Worm (Caenorhabditis elegans) whole organism, L1 larva: Measurements from ENCODE around the gene frpr-2.

ENCODE experiments used
- C04F5.9 ChIP-seq: sonication (generic microtip); optimal IDR thresholded peaks from 2 replicates; lab custom pipeline; 2016; ENCODE audit warnings: missing genetic modification characterization, missing compliant biosample characterization
- C16A3.4 ChIP-seq: fragments of 150-350 bp; optimal IDR thresholded peaks from 2 replicates; lab custom pipeline; 2014; ENCODE audit warnings: missing biosample characterization, missing genetic modification characterization
- F16B12.6 ChIP-seq: fragments of 150-350 bp; optimal IDR thresholded peaks from 2 replicates; lab custom pipeline; 2014; ENCODE audit warnings: missing biosample characterization, missing genetic modification characterization
- Y116A8C.19 ChIP-seq: sonication (generic microtip); optimal IDR thresholded peaks from 2 replicates; lab custom pipeline; 2016; ENCODE audit warnings: missing compliant biosample characterization, missing genetic modification characterization, borderline replicate concordance
- alr-1 ChIP-seq: fragments of 200-800 bp; sonication (Bioruptor generic); optimal IDR thresholded peaks from 2 replicates; lab custom pipeline; 2018; ENCODE audit warnings: borderline replicate concordance, mild to moderate bottlenecking, missing genetic modification characterization, missing compliant biosample characterization
- aly-2 ChIP-seq: fragments of 150-350 bp; optimal IDR thresholded peaks from 2 replicates; lab custom pipeline; 2014; ENCODE audit warnings: missing biosample characterization, missing genetic modification characterization
- ama-1 ChIP-seq: fragments of 150-350 bp; optimal IDR thresholded peaks from 2 replicates; lab custom pipeline; 2014
- blmp-1 ChIP-seq: fragments of 150-350 bp; optimal IDR thresholded peaks from 2 replicates; lab custom pipeline; 2014; ENCODE audit warnings: missing biosample characterization, missing genetic modification characterization
- ceh-63 ChIP-seq: fragments of 200-800 bp; sonication (Bioruptor generic); optimal IDR thresholded peaks from 2 replicates; lab custom pipeline; 2018; ENCODE audit warnings: mild to moderate bottlenecking, missing genetic modification characterization, missing compliant biosample characterization
- ceh-8 ChIP-seq: fragments of 200-800 bp; sonication (Bioruptor generic); optimal IDR thresholded peaks from 2 replicates; lab custom pipeline; 2018; ENCODE audit warnings: mild to moderate bottlenecking, missing genetic modification characterization, moderate library complexity, missing compliant biosample characterization
- ceh-82 ChIP-seq, 3 experiments: fragments of 150-350 bp in 1 of 3; sonication (generic microtip) in 2 of 3; optimal IDR thresholded peaks; 2 replicates each; lab custom pipeline; 2014 to 2017; ENCODE audit warnings: missing biosample characterization in 3 of 3, missing genetic modification characterization in 3 of 3
- ceh-90 ChIP-seq: sonication (generic microtip); optimal IDR thresholded peaks from 2 replicates; lab custom pipeline; 2016; ENCODE audit warnings: missing genetic modification characterization, missing compliant biosample characterization
- ces-1 ChIP-seq: fragments of 150-350 bp; optimal IDR thresholded peaks from 2 replicates; lab custom pipeline; 2014; ENCODE audit warnings: missing biosample characterization, missing genetic modification reagents, missing genetic modification characterization
- efl-1 ChIP-seq, 4 experiments: fragments of 150-350 bp; optimal IDR thresholded peaks in 3 of 4; peaks in 1 of 4; 1 replicate in 1 of 4; 2 replicates in 3 of 4; lab custom pipeline; 2014; ENCODE audit warnings: missing biosample characterization in 2 of 4, missing genetic modification characterization in 2 of 4, missing genetic modification reagents in 2 of 4
- efl-3 ChIP-seq: fragments of 200-800 bp; sonication (Bioruptor generic); optimal IDR thresholded peaks from 2 replicates; lab custom pipeline; 2018; ENCODE audit warnings: mild to moderate bottlenecking, missing genetic modification characterization, missing compliant biosample characterization
- elt-2 ChIP-seq: sonication (generic microtip); optimal IDR thresholded peaks from 2 replicates; lab custom pipeline; 2016; ENCODE audit warnings: missing genetic modification characterization, mild to moderate bottlenecking, inconsistent platforms, missing compliant biosample characterization, missing genetic modification reagents
- ets-5 ChIP-seq: fragments of 200-800 bp; sonication (Bioruptor generic); IDR thresholded peaks from 2 replicates; pipeline ENCODE4 v1.3.6; 2022; ENCODE audit warnings: missing genetic modification characterization, missing compliant biosample characterization
- fkh-4 ChIP-seq: sonication (generic microtip); optimal IDR thresholded peaks from 2 replicates; lab custom pipeline; 2016; ENCODE audit warnings: missing compliant biosample characterization, missing genetic modification characterization, borderline replicate concordance
- fos-1 ChIP-seq: fragments of 150-350 bp; optimal IDR thresholded peaks from 2 replicates; lab custom pipeline; 2014; ENCODE audit warnings: missing biosample characterization, missing genetic modification characterization
- grh-1 ChIP-seq: fragments of 200-800 bp; sonication (Bioruptor generic); IDR thresholded peaks from 2 replicates; pipeline ENCODE4 v1.3.6; 2022; ENCODE audit warnings: missing genetic modification reagents, missing genetic modification characterization, missing compliant biosample characterization
- hlh-17 ChIP-seq: fragments of 200-800 bp; sonication (Bioruptor generic); optimal IDR thresholded peaks from 2 replicates; lab custom pipeline; 2018; ENCODE audit warnings: missing genetic modification characterization, mild to moderate bottlenecking, missing compliant biosample characterization, moderate library complexity, borderline replicate concordance
- hlh-4 ChIP-seq: sonication (generic microtip); optimal IDR thresholded peaks from 2 replicates; lab custom pipeline; 2016; ENCODE audit warnings: mild to moderate bottlenecking, missing genetic modification characterization, missing compliant biosample characterization
- hpl-2 ChIP-seq: fragments of 150-350 bp; optimal IDR thresholded peaks from 2 replicates; lab custom pipeline; 2014; ENCODE audit warnings: missing biosample characterization, missing genetic modification reagents, missing genetic modification characterization
- irx-1 ChIP-seq: sonication (generic microtip); optimal IDR thresholded peaks from 2 replicates; lab custom pipeline; 2016; ENCODE audit warnings: missing genetic modification characterization, missing compliant biosample characterization
- isw-1 ChIP-seq: fragments of 200-800 bp; sonication (Bioruptor generic); IDR thresholded peaks from 2 replicates; pipeline ENCODE4 v1.3.6; 2022; ENCODE audit warnings: missing genetic modification characterization, missing compliant biosample characterization
- lin-14 ChIP-seq: fragments of 200-800 bp; sonication (Bioruptor generic); optimal IDR thresholded peaks from 2 replicates; lab custom pipeline; 2018; ENCODE audit warnings: mild to moderate bottlenecking, missing genetic modification characterization, moderate library complexity, missing compliant biosample characterization
- lin-39 ChIP-seq: fragments of 150-350 bp; optimal IDR thresholded peaks from 2 replicates; lab custom pipeline; 2014; ENCODE audit warnings: missing biosample characterization, missing genetic modification reagents, missing genetic modification characterization
- lir-3 ChIP-seq: sonication (generic microtip); optimal IDR thresholded peaks from 2 replicates; lab custom pipeline; 2016; ENCODE audit warnings: mild to moderate bottlenecking, missing genetic modification characterization, moderate library complexity, missing compliant biosample characterization; ENCODE audit not compliant: poor library complexity
- lsy-2 ChIP-seq, 2 experiments: fragments of 150-350 bp; optimal IDR thresholded peaks; 2 replicates each; lab custom pipeline; 2014; ENCODE audit warnings: missing biosample characterization in 2 of 2, missing genetic modification characterization in 2 of 2
- mdl-1 ChIP-seq, 2 experiments: fragments of 150-350 bp; optimal IDR thresholded peaks; 2 replicates each; lab custom pipeline; 2014 to 2017; ENCODE audit warnings: missing biosample characterization in 2 of 2, missing genetic modification characterization in 2 of 2, inconsistent platforms in 1 of 2
- mef-2 ChIP-seq: fragments of 150-350 bp; optimal IDR thresholded peaks from 2 replicates; lab custom pipeline; 2014; ENCODE audit warnings: missing biosample characterization, missing genetic modification characterization
- nhr-12 ChIP-seq: sonication (generic microtip); optimal IDR thresholded peaks from 2 replicates; lab custom pipeline; 2017; ENCODE audit warnings: missing biosample characterization, missing genetic modification characterization
- nhr-19 ChIP-seq: fragments of 200-800 bp; sonication (Bioruptor generic); conservative IDR thresholded peaks from 2 replicates; pipeline ENCODE4 v1.3.6; 2022; ENCODE audit warnings: missing genetic modification characterization, missing compliant biosample characterization
- nhr-237 ChIP-seq: fragments of 150-350 bp; optimal IDR thresholded peaks from 2 replicates; lab custom pipeline; 2014; ENCODE audit warnings: missing biosample characterization, missing genetic modification characterization
- nhr-28 ChIP-seq: fragments of 150-350 bp; optimal IDR thresholded peaks from 2 replicates; lab custom pipeline; 2014; ENCODE audit warnings: missing biosample characterization, missing genetic modification characterization
- nhr-47 ChIP-seq: sonication (generic microtip); optimal IDR thresholded peaks from 2 replicates; lab custom pipeline; 2016; ENCODE audit warnings: mild to moderate bottlenecking, missing genetic modification characterization, moderate library complexity, missing compliant biosample characterization
- nhr-71 ChIP-seq: sonication (generic microtip); optimal IDR thresholded peaks from 2 replicates; lab custom pipeline; 2016; ENCODE audit warnings: mild to moderate bottlenecking, missing genetic modification characterization, moderate library complexity, missing compliant biosample characterization
- nhr-76 ChIP-seq: sonication (generic microtip); optimal IDR thresholded peaks from 2 replicates; lab custom pipeline; 2017; ENCODE audit warnings: missing biosample characterization, missing genetic modification characterization
- nhr-85 ChIP-seq: sonication (generic microtip); peaks from one replicate; lab custom pipeline; 2016; ENCODE audit warnings: missing genetic modification characterization, inconsistent platforms, missing compliant biosample characterization
- pag-3 ChIP-seq: sonication (generic microtip); optimal IDR thresholded peaks from 2 replicates; lab custom pipeline; 2017; ENCODE audit warnings: missing genetic modification characterization, mild to moderate bottlenecking, missing compliant biosample characterization, antibody characterized with exemption, borderline replicate concordance; ENCODE audit not compliant: insufficient read depth
- pax-3 ChIP-seq: fragments of 200-800 bp; sonication (Bioruptor generic); optimal IDR thresholded peaks from 2 replicates; lab custom pipeline; 2018; ENCODE audit warnings: mild to moderate bottlenecking, missing genetic modification characterization, moderate library complexity, missing compliant biosample characterization
- skn-1 ChIP-seq: fragments of 150-350 bp; optimal IDR thresholded peaks from 2 replicates; lab custom pipeline; 2014; ENCODE audit warnings: missing biosample characterization, missing genetic modification characterization
- snu-23 ChIP-seq: sonication (generic microtip); optimal IDR thresholded peaks from 2 replicates; lab custom pipeline; 2016; ENCODE audit warnings: missing genetic modification characterization, missing compliant biosample characterization
- tlp-1 ChIP-seq: fragments of 150-350 bp; optimal IDR thresholded peaks from 2 replicates; lab custom pipeline; 2014; ENCODE audit warnings: missing biosample characterization, missing genetic modification characterization
- unc-86 ChIP-seq: sonication (generic microtip); optimal IDR thresholded peaks from 2 replicates; lab custom pipeline; 2016; ENCODE audit warnings: missing genetic modification characterization, missing compliant biosample characterization
- vab-15 ChIP-seq: sonication (generic microtip); optimal IDR thresholded peaks from 2 replicates; lab custom pipeline; 2017; ENCODE audit warnings: missing genotype, mild to moderate bottlenecking, missing genetic modification characterization, missing compliant biosample characterization
- zag-1 ChIP-seq: fragments of 150-350 bp; optimal IDR thresholded peaks from 2 replicates; lab custom pipeline; 2014; ENCODE audit warnings: missing biosample characterization, missing genetic modification characterization

The frpr-2 gene

ce11 chrX:12981393-12981792 is 16.1 kb downstream of the frpr-2 start, which contains the start of gene scav-4:
TSS of gene scav-4 (plus strand) at chrX:12981775.
- no peak for TF ChIP-seq C04F5.9
- peak; percentile 62 for TF ChIP-seq elt-2 (tag; lab: Kevin White, UChicago)
- TF ChIP-seq lsy-2 (tag; optimal IDR thresholded peaks at IDR 0.05; lab: Kevin White, UChicago), result no peak

- peak; percentile 11 for TF ChIP-seq elt-2 (tag; lab: Kevin White, UChicago)
- no peak for TF ChIP-seq isw-1
- no peak for TF ChIP-seq vab-15 (tag; lab: Kevin White, UChicago)
Observed at ce11 chrX:12982725-12983124, 17.5 kb downstream of the frpr-2 start.

- TF ChIP-seq blmp-1 (no peak), nhr-71 (tag; lab: Kevin White, UChicago) (peak; percentile 6), nhr-85 (peak; percentile 17)
Observed at ce11 chrX:12987119-12987518, 21.9 kb downstream of the frpr-2 start, which contains the start of gene mff-1. TSS of gene mff-1 (minus strand) at chrX:12987219.

ce11 chrX:12989205-12989604 is 23.9 kb downstream of the frpr-2 start, which contains the start of gene F11C1.7:
TSS of gene F11C1.7 (plus strand) at chrX:12989344.
- no peak for TF ChIP-seq alr-1 (tag; lab: Kevin White, UChicago)
- TF ChIP-seq hlh-17 (GFP tag; lab: Kevin White, UChicago), result no peak
- TF ChIP-seq efl-1 (optimal IDR thresholded peaks at IDR 0.05; lab: Kevin White, UChicago), result peak in 1 of 2 experiments; percentile 37
- no peak for TF ChIP-seq efl-1 (GFP tag; optimal IDR thresholded peaks at IDR 0.05 in 1 of 2; lab: Kevin White, UChicago)
- no peak for TF ChIP-seq F16B12.6 (tag; lab: Kevin White, UChicago)
- TF ChIP-seq lin-14 (GFP tag; lab: Kevin White, UChicago), result peak; percentile 35
- no peak for TF ChIP-seq C16A3.4 (tag; lab: Kevin White, UChicago)
- TF ChIP-seq ceh-8 (GFP tag; lab: Kevin White, UChicago), result no peak
- TF ChIP-seq pax-3 (tag; lab: Kevin White, UChicago), result no peak
- TF ChIP-seq ceh-63 (GFP tag; lab: Kevin White, UChicago), result no peak
- no peak for TF ChIP-seq hpl-2
- no peak for TF ChIP-seq Y116A8C.19 (tag; lab: Kevin White, UChicago)
- TF ChIP-seq lin-39 (tag; lab: Kevin White, UChicago), result no peak
- no peak for TF ChIP-seq unc-86 (tag; lab: Kevin White, UChicago)
- no peak for TF ChIP-seq ceh-90 (tag; lab: Kevin White, UChicago)
- TF ChIP-seq ceh-82 (tag; optimal IDR thresholded peaks at IDR 0.05; lab: Kevin White, UChicago), result peak in 1 of 3 experiments; percentile 7
- TF ChIP-seq tlp-1 (tag; lab: Kevin White, UChicago), result no peak
- TF ChIP-seq ces-1 (GFP tag; lab: Kevin White, UChicago), result no peak
- no peak for TF ChIP-seq grh-1 (GFP tag; lab: Robert Waterston, UW)
- TF ChIP-seq efl-3 (GFP tag; lab: Kevin White, UChicago), result no peak
- no peak for TF ChIP-seq zag-1
- TF ChIP-seq nhr-19 (GFP tag; lab: Robert Waterston, UW), result no peak
- TF ChIP-seq mef-2, result no peak
- TF ChIP-seq fos-1 (tag; lab: Kevin White, UChicago), result no peak
- no peak for TF ChIP-seq nhr-237 (tag; lab: Kevin White, UChicago)
- no peak for TF ChIP-seq aly-2 (tag; lab: Kevin White, UChicago)
- peak; percentile 10 for TF ChIP-seq snu-23 (GFP tag; lab: Kevin White, UChicago)
- TF ChIP-seq fkh-4 (tag; lab: Kevin White, UChicago), result no peak
- TF ChIP-seq hlh-4, result no peak
- no peak for TF ChIP-seq vab-15 (tag; lab: Kevin White, UChicago)
- TF ChIP-seq nhr-28 (tag; lab: Kevin White, UChicago), result no peak
- TF ChIP-seq lsy-2 (tag; optimal IDR thresholded peaks at IDR 0.05; lab: Kevin White, UChicago), result peak; percentile 4 to 48
- peak; percentile 21 for TF ChIP-seq nhr-47 (tag; lab: Kevin White, UChicago)
- TF ChIP-seq nhr-76 (tag; lab: Kevin White, UChicago), result no peak
- TF ChIP-seq skn-1 (tag; lab: Kevin White, UChicago), result no peak
- TF ChIP-seq ama-1, result no peak
- no peak for TF ChIP-seq ets-5
- no peak for TF ChIP-seq mdl-1 (tag; optimal IDR thresholded peaks at IDR 0.05; lab: Kevin White, UChicago)
- no peak for TF ChIP-seq C04F5.9
- no peak for TF ChIP-seq irx-1 (tag; lab: Kevin White, UChicago)
- no peak for TF ChIP-seq lir-3 (tag; lab: Kevin White, UChicago)
- TF ChIP-seq nhr-12, result no peak
- TF ChIP-seq pag-3 (tag; lab: Kevin White, UChicago), result no peak
